Worm (Caenorhabditis elegans) whole organism, L1 larva: ENCODE results near the gene fbxa-1.
"Not testable (repeated sequence)": the region's sequence is repeated elsewhere in the genome, so short reads cannot be mapped to it uniquely, and the experiment has no call there.

Experiments
- C34B4.2 ChIP-seq: sonication (generic microtip); optimal IDR thresholded peaks from 2 replicates; lab custom pipeline; 2017; ENCODE audit warnings: mild to moderate bottlenecking, missing genetic modification characterization, missing compliant biosample characterization
- aha-1 ChIP-seq: fragments of 150-350 bp; optimal IDR thresholded peaks from 2 replicates; lab custom pipeline; 2014; ENCODE audit warnings: missing biosample characterization, missing genetic modification characterization
- ama-1 ChIP-seq: fragments of 150-350 bp; optimal IDR thresholded peaks from 2 replicates; lab custom pipeline; 2014
- blmp-1 ChIP-seq: fragments of 150-350 bp; optimal IDR thresholded peaks from 2 replicates; lab custom pipeline; 2014; ENCODE audit warnings: missing biosample characterization, missing genetic modification characterization
- ceh-90 ChIP-seq: sonication (generic microtip); optimal IDR thresholded peaks from 2 replicates; lab custom pipeline; 2016; ENCODE audit warnings: missing genetic modification characterization, missing compliant biosample characterization
- dpl-1 ChIP-seq, 3 experiments: fragments of 150-350 bp in 2 of 3; sonication (generic microtip) in 1 of 3; optimal IDR thresholded peaks; 2 replicates each; lab custom pipeline; 2014 to 2017; ENCODE audit warnings: missing biosample characterization in 3 of 3, missing genetic modification characterization in 3 of 3, missing genetic modification reagents in 3 of 3
- efl-1 ChIP-seq, 4 experiments: fragments of 150-350 bp; optimal IDR thresholded peaks in 3 of 4; peaks in 1 of 4; 1 replicate in 1 of 4; 2 replicates in 3 of 4; lab custom pipeline; 2014; ENCODE audit warnings: missing biosample characterization in 2 of 4, missing genetic modification characterization in 2 of 4, missing genetic modification reagents in 2 of 4
- egl-13 ChIP-seq: sonication (generic microtip); optimal IDR thresholded peaks from 2 replicates; lab custom pipeline; 2016; ENCODE audit warnings: missing genotype, missing genetic modification reagents, missing genetic modification characterization, missing compliant biosample characterization
- elt-2 ChIP-seq: sonication (generic microtip); optimal IDR thresholded peaks from 2 replicates; lab custom pipeline; 2016; ENCODE audit warnings: missing genetic modification characterization, mild to moderate bottlenecking, inconsistent platforms, missing compliant biosample characterization, missing genetic modification reagents
- elt-3 ChIP-seq, 6 experiments: fragments of 150-350 bp in 1 of 6; sonication (generic microtip); optimal IDR thresholded peaks; 2 replicates each; lab custom pipeline; 2017 to 2018; ENCODE audit warnings: missing biosample characterization in 6 of 6, missing genetic modification characterization in 6 of 6, inconsistent platforms in 1 of 6
- fos-1 ChIP-seq: fragments of 150-350 bp; optimal IDR thresholded peaks from 2 replicates; lab custom pipeline; 2014; ENCODE audit warnings: missing biosample characterization, missing genetic modification characterization
- hlh-4 ChIP-seq: sonication (generic microtip); optimal IDR thresholded peaks from 2 replicates; lab custom pipeline; 2016; ENCODE audit warnings: mild to moderate bottlenecking, missing genetic modification characterization, missing compliant biosample characterization
- lin-15B ChIP-seq: fragments of 150-350 bp; sonication (generic microtip); optimal IDR thresholded peaks from 3 replicates; lab custom pipeline; 2014; ENCODE audit warnings: missing biosample characterization, missing genetic modification characterization
- lin-35 ChIP-seq, 2 experiments: fragments of 150-350 bp; optimal IDR thresholded peaks; 2 replicates each; lab custom pipeline; 2014; ENCODE audit warnings: missing biosample characterization in 2 of 2, missing genetic modification characterization in 2 of 2, missing genetic modification reagents in 2 of 2
- lin-39 ChIP-seq: fragments of 150-350 bp; optimal IDR thresholded peaks from 2 replicates; lab custom pipeline; 2014; ENCODE audit warnings: missing biosample characterization, missing genetic modification reagents, missing genetic modification characterization
- lir-3 ChIP-seq: sonication (generic microtip); optimal IDR thresholded peaks from 2 replicates; lab custom pipeline; 2016; ENCODE audit warnings: mild to moderate bottlenecking, missing genetic modification characterization, moderate library complexity, missing compliant biosample characterization; ENCODE audit not compliant: poor library complexity
- mep-1 ChIP-seq: fragments of 150-350 bp; optimal IDR thresholded peaks from 2 replicates; lab custom pipeline; 2014; ENCODE audit warnings: missing biosample characterization, missing genetic modification characterization
- nhr-11 ChIP-seq: fragments of 150-350 bp; optimal IDR thresholded peaks from 2 replicates; lab custom pipeline; 2014; ENCODE audit warnings: missing biosample characterization, missing genetic modification characterization
- nhr-28 ChIP-seq: fragments of 150-350 bp; optimal IDR thresholded peaks from 2 replicates; lab custom pipeline; 2014; ENCODE audit warnings: missing biosample characterization, missing genetic modification characterization
- nhr-85 ChIP-seq: sonication (generic microtip); peaks from one replicate; lab custom pipeline; 2016; ENCODE audit warnings: missing genetic modification characterization, inconsistent platforms, missing compliant biosample characterization
- pag-3 ChIP-seq: sonication (generic microtip); optimal IDR thresholded peaks from 2 replicates; lab custom pipeline; 2017; ENCODE audit warnings: missing genetic modification characterization, mild to moderate bottlenecking, missing compliant biosample characterization, antibody characterized with exemption, borderline replicate concordance; ENCODE audit not compliant: insufficient read depth
- pax-3 ChIP-seq: fragments of 200-800 bp; sonication (Bioruptor generic); optimal IDR thresholded peaks from 2 replicates; lab custom pipeline; 2018; ENCODE audit warnings: mild to moderate bottlenecking, missing genetic modification characterization, moderate library complexity, missing compliant biosample characterization
- pqm-1 ChIP-seq: sonication (generic microtip); optimal IDR thresholded peaks from 3 replicates; lab custom pipeline; 2017; ENCODE audit warnings: missing biosample characterization, missing genetic modification characterization
- tbx-2 ChIP-seq: sonication (generic microtip); optimal IDR thresholded peaks from 2 replicates; lab custom pipeline; 2016; ENCODE audit warnings: missing genetic modification characterization, missing compliant biosample characterization
- unc-86 ChIP-seq: sonication (generic microtip); optimal IDR thresholded peaks from 2 replicates; lab custom pipeline; 2016; ENCODE audit warnings: missing genetic modification characterization, missing compliant biosample characterization
- xbp-1 ChIP-seq: sonication (generic microtip); optimal IDR thresholded peaks from 2 replicates; lab custom pipeline; 2016; ENCODE audit warnings: missing genetic modification characterization, missing compliant biosample characterization

fbxa-1 gene

DNA sequence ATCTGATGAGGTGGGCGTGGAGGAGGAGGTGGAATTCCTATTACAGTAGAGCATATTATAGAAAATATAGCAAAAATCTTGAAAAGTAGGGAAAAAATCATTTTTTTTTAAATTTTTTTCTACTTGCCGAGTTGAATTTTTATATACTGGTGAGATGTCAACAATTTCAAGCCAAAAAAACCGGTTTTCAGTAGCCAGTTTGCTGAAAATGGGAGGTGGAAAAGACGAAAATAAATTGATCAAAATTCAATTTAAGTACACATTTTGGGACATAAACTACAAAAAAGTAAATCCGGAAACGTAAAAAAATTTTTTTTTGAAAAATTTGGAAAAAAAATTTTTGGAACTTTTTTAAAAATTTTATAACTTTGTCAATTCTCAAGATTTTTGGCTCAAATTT lies 28.5 kb downstream of the fbxa-1 start, which contains the start of gene Y54F10BM.23:
Gene Y54F10BM.23, minus strand, starts transcription at position 101 of the 400 bp plus-strand sequence.
- TF ChIP-seq ama-1 (lab: Kevin White, UChicago) (no peak), nhr-11 (tag; lab: Kevin White, UChicago) (no peak), xbp-1 (tag; lab: Kevin White, UChicago) (no peak), fos-1 (tag; lab: Kevin White, UChicago) (no peak)

DNA sequence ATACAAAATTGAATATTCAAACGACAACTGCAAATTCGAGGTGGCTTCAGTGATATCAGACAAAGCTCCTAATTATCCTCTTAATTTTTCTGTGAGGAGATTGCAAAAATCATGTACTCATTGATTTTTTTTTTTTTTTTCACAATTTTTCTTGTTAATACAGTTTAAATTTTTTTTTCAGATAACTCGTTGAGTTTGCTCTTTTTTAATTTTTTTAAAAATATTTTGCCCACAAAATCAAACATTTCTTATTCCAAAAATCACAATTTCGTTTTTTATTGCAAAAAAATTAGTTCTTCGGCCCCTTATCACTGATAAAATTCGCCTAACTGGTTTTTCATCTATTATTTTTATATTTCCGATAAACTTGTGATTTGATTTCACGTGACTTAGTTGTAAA lies 31.1 kb downstream of the fbxa-1 start, which contains the start of gene Y54F10BM.21:
Gene Y54F10BM.21, plus strand, starts transcription at position 301 of the 400 bp plus-strand sequence.
- peak in 1 of 6 experiments; percentile 40 for TF ChIP-seq elt-3 (tag; optimal IDR thresholded peaks at IDR 0.05; lab: Kevin White, UChicago)
- TF ChIP-seq pag-3 (tag; lab: Kevin White, UChicago), result no peak

DNA sequence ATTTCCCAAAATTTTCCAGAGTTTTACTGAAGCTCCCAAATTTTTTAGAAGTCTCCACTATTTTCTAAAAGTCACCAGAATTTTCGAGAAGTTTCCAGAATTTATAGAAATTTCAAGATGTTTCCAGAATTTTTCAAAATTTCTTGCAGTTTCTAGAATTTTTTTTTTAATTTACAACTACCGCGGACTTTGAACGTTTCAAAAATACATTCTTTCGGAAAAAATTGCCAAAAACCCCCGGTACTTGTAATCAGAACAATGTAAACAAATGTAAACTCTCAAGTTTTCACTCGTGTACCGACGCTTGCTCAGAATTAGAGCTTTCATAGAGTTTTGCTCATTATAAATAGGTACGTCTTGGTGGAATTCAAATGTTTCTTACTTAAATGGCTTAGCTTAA lies 35.2 kb downstream of the fbxa-1 start, which contains the start of gene fbxa-39:
Gene fbxa-39, plus strand, starts transcription at position 301 of the 400 bp plus-strand sequence.
- TF ChIP-seq tbx-2 (tag; lab: Kevin White, UChicago), result no peak
- TF ChIP-seq nhr-28, result no peak
- TF ChIP-seq unc-86 (tag; lab: Kevin White, UChicago), result no peak
- TF ChIP-seq nhr-85 (tag; lab: Kevin White, UChicago), result no peak
- no peak for TF ChIP-seq lin-39
- no peak for TF ChIP-seq lin-15B (tag; lab: Kevin White, UChicago)
- TF ChIP-seq egl-13 (tag; lab: Kevin White, UChicago), result no peak
- no peak for TF ChIP-seq C34B4.2 (tag; lab: Kevin White, UChicago)

ce11 chrIII:2272075-2272474 lies 35.9 kb downstream of the fbxa-1 start, which contains the start of gene fbxa-48:
Gene fbxa-48 (minus strand): TSS chrIII:2272175.
- TF ChIP-seq aha-1 (no peak), blmp-1 (no peak), lin-35 (GFP tag; optimal IDR thresholded peaks at IDR 0.05; lab: Kevin White, UChicago) (peak in 1 of 2 experiments; percentile 13), mep-1 (tag; lab: Kevin White, UChicago) (no peak), efl-1 (optimal IDR thresholded peaks at IDR 0.05; lab: Kevin White, UChicago) (no peak), efl-1 (GFP tag; optimal IDR thresholded peaks at IDR 0.05 in 1 of 2; lab: Kevin White, UChicago) (peak in 1 of 2 experiments; percentile 75)

- peak in 1 of 2 experiments; percentile 50 for TF ChIP-seq efl-1 (optimal IDR thresholded peaks at IDR 0.05; lab: Kevin White, UChicago)
- peak; percentile 32 to 93 for TF ChIP-seq efl-1 (GFP tag; optimal IDR thresholded peaks at IDR 0.05 in 1 of 2; lab: Kevin White, UChicago)
- peak in 1 of 3 experiments; percentile 3 for TF ChIP-seq dpl-1 (GFP tag; optimal IDR thresholded peaks at IDR 0.05; lab: Kevin White, UChicago)
These were observed 36.8 kb downstream of the fbxa-1 start for ce11 chrIII:2271016-2271590.

DNA sequence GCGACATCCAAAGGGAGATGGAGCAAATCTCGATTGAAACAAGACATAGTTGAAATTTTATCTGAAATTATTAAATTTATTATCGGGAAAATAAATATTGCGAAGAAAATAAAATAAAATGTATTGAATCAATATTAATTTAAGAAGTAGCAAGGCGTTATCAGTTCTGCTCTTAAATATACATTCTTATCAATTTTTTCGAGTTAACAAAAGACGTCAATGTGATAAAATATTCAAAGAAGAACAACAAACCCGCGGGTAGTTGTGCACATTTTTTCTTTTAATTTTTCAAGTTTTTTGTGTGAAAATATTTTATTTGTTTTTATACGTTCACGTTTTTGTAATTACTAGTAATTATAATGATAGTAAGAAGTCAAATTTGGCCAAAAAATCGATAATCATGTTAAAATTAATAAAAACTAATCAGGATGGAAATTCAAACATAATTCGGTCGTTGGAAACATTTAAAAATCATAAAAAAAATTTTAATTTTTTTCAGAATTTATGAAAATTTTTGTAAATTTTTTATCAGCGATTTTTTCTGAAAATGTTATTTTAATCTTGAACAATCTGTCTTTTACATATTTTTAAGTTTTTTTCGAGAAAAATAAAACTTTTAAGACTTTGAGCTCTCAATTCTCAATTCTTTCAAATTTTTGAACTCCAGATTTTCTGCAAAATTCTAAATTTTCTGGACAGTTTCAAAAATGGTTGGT lies 41.8 kb downstream of the fbxa-1 start, which contains the start of gene fbxa-9:
Gene fbxa-9, plus strand, starts transcription at position 666 of the 716 bp plus-strand sequence.
- TF ChIP-seq pqm-1 (tag; lab: Kevin White, UChicago), result peak; percentile 16
- no peak for TF ChIP-seq ceh-90
- peak; percentile 76 for TF ChIP-seq elt-2 (tag; lab: Kevin White, UChicago)

- TF ChIP-seq hlh-4 (tag; lab: Kevin White, UChicago) (no peak), efl-1 (optimal IDR thresholded peaks at IDR 0.05; lab: Kevin White, UChicago) (no peak), efl-1 (GFP tag; optimal IDR thresholded peaks at IDR 0.05 in 1 of 2; lab: Kevin White, UChicago) (peak in 1 of 2 experiments; percentile 72)
- TF ChIP-seq, all 84 proteins: peak for 1
These were observed 45.0 kb downstream of the fbxa-1 start, which contains the start of gene Y54F10BM.6 for ce11 chrIII:2262942-2263341. Gene Y54F10BM.6 (plus strand): TSS chrIII:2263242.

- not testable (repeated sequence) for TF ChIP-seq lir-3 (tag; lab: Kevin White, UChicago); pax-3; nhr-28
These were observed 46.6 kb downstream of the fbxa-1 start, which contains the start of gene fbxa-42 for ce11 chrIII:2261353-2261752. Gene fbxa-42 (minus strand): TSS chrIII:2261453.
